Worm (Caenorhabditis elegans) whole organism, midembryonic: Measurements from ENCODE around the gene str-33.

Experiments used
- T22C8.4 ChIP-seq: fragments of 200-800 bp; sonication (Bioruptor generic); IDR thresholded peaks from 2 replicates; pipeline ENCODE4 v1.3.6; 2022; ENCODE audit warnings: missing genetic modification characterization, missing compliant biosample characterization
- cog-1 ChIP-seq: sonication (generic microtip); optimal IDR thresholded peaks from 2 replicates; lab custom pipeline; 2016; ENCODE audit warnings: missing genetic modification characterization, missing compliant biosample characterization
- flt-1 ChIP-seq: fragments of 200-800 bp; sonication (Bioruptor generic); IDR thresholded peaks from 2 replicates; pipeline ENCODE4 v1.3.6; 2022; ENCODE audit warnings: missing genetic modification characterization, missing compliant biosample characterization
- klf-2 ChIP-seq: fragments of 200-800 bp; sonication (Bioruptor generic); conservative IDR thresholded peaks from 2 replicates; pipeline ENCODE4 v1.3.6; 2022; ENCODE audit warnings: missing genetic modification reagents, missing genetic modification characterization, missing compliant biosample characterization
- med-1 ChIP-seq: sonication (generic microtip); optimal IDR thresholded peaks from 2 replicates; lab custom pipeline; 2017; ENCODE audit warnings: missing genetic modification characterization, mild to moderate bottlenecking, missing compliant biosample characterization, antibody characterized with exemption, missing genetic modification reagents; ENCODE audit not compliant: insufficient read depth
- ref-1 ChIP-seq: fragments of 200-800 bp; sonication (Bioruptor generic); conservative IDR thresholded peaks from 2 replicates; pipeline ENCODE4 v1.3.6; 2022; ENCODE audit warnings: missing genetic modification reagents, missing genetic modification characterization, missing compliant biosample characterization
- tab-1 ChIP-seq: fragments of 200-800 bp; sonication (Bioruptor generic); IDR thresholded peaks from 2 replicates; pipeline ENCODE4 v1.3.6; 2022; ENCODE audit warnings: missing genetic modification characterization, missing compliant biosample characterization
- ztf-23 ChIP-seq: fragments of 200-800 bp; sonication (Bioruptor generic); IDR thresholded peaks from 2 replicates; pipeline ENCODE4 v1.3.6; 2022; ENCODE audit warnings: missing genetic modification reagents, missing genetic modification characterization, missing compliant biosample characterization
- ztf-29 ChIP-seq: fragments of 200-800 bp; sonication (Bioruptor generic); IDR thresholded peaks from 2 replicates; pipeline ENCODE4 v1.3.6; 2022; ENCODE audit warnings: missing genetic modification reagents, missing genetic modification characterization, missing compliant biosample characterization

The str-33 gene

DNA sequence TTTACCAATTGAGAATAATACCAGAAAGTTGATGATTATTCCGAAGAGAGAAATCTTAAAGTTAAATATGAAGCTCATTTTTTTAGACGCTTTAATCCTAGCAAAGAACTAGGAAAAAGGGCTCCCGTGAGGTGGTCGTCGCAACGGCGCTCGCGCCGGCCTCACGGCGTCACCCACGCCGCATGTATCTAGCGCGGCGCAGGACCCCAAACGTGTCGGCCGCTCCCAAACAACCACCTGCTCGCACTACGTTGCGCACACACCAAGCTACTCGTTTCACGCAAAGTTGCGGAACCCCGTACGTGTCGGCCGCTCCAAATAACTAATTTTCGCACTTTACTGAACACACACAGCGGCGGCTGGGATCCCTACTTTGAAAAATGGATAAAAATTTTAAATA, 18.1 kb downstream of the str-33 start:
- TF ChIP-seq flt-1, result no peak
- no peak for TF ChIP-seq cog-1 (tag; lab: Kevin White, UChicago)
- no peak for TF ChIP-seq T22C8.4 (GFP tag; lab: Robert Waterston, UW)
- no peak for TF ChIP-seq tab-1 (GFP tag; lab: Robert Waterston, UW)
- no peak for TF ChIP-seq ztf-23 (GFP tag; lab: Robert Waterston, UW)
- no peak for TF ChIP-seq ref-1 (GFP tag; lab: Robert Waterston, UW)

DNA sequence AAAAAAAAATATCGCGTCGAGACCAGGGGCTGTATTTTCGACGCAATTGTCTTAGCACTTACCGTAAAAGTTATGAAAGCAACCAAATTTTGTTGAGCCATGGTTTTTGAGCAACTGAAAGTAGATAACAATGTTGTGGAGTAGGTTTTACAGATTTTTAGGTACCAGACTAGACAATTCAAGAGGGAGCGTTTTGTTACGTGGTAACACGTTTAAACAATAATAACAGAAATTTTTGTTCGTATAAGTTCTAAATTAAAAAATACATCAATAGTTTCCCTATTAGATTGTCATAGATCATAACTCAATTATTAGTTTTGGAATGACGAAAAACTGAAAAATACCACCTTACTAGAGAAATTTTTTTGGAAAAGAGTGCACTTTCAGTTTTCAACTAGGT, 21.7 kb downstream of the str-33 start, which contains the start of gene srx-24:
Gene srx-24 (minus strand): TSS at position 101 of the 400 bp plus-strand sequence.
- no peak for TF ChIP-seq ztf-23 (GFP tag; lab: Robert Waterston, UW)
- TF ChIP-seq cog-1 (tag; lab: Kevin White, UChicago), result no peak
- TF ChIP-seq ztf-29 (GFP tag; lab: Robert Waterston, UW), result no peak
- no peak for TF ChIP-seq med-1 (GFP tag; lab: Kevin White, UChicago)
- TF ChIP-seq T22C8.4 (GFP tag; lab: Robert Waterston, UW), result no peak
- no peak for TF ChIP-seq tab-1 (GFP tag; lab: Robert Waterston, UW)
- no peak for TF ChIP-seq klf-2 (GFP tag; lab: Robert Waterston, UW)
- no peak for TF ChIP-seq ref-1 (GFP tag; lab: Robert Waterston, UW)
- TF ChIP-seq flt-1, result no peak

- no peak for TF ChIP-seq flt-1
- no peak for TF ChIP-seq ref-1 (GFP tag; lab: Robert Waterston, UW)
- TF ChIP-seq ztf-29 (GFP tag; lab: Robert Waterston, UW), result no peak
- no peak for TF ChIP-seq cog-1 (tag; lab: Kevin White, UChicago)
- TF ChIP-seq ztf-23 (GFP tag; lab: Robert Waterston, UW), result no peak
- no peak for TF ChIP-seq klf-2 (GFP tag; lab: Robert Waterston, UW)
Observed at ce11 chrV:2753007-2753406, 24.7 kb downstream of the str-33 start, which contains the start of gene srx-26. srx-26 (minus strand) TSS chrV:2753107.

DNA sequence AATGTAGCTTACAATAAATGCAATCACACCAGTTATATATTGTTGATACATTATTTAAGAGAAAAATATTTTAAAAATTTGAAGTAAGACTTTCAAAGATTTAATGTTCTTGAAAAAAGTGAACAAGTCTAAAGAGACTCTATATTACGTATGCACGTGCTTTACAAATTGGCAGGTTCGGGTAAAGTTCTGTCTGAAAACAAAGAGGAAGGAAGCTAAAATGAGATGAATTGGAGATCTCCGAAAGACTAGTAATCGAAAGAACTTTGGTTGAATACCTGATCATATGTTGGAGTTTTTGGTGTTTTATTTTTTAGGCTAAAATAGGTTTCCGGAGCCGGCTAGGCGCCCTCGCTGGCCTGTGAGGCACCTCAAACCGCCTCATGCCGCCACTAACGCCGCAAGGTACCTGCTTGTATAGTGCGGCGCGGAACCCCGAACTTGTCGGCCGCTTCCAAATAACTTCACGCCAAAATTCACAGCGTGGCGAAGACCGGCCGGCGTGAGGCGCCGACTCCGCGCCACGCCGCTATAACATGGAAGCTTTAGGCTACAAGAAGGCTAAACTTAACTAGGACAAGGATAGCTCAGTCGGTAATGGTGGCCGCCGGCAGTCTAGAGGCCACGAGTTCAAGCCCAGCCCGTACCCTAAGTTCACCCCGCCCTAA, 29.0 kb downstream of the str-33 start, which contains the start of gene srx-28:
Gene srx-28 (minus strand): TSS at position 51 of the 668 bp plus-strand sequence.
- no peak for TF ChIP-seq ztf-29 (GFP tag; lab: Robert Waterston, UW)
- no peak for TF ChIP-seq ztf-23 (GFP tag; lab: Robert Waterston, UW)
- no peak for TF ChIP-seq cog-1 (tag; lab: Kevin White, UChicago)
- no peak for TF ChIP-seq med-1 (GFP tag; lab: Kevin White, UChicago)
- TF ChIP-seq tab-1 (GFP tag; lab: Robert Waterston, UW), result no peak
- no peak for TF ChIP-seq T22C8.4 (GFP tag; lab: Robert Waterston, UW)
- no peak for TF ChIP-seq flt-1
- no peak for TF ChIP-seq klf-2 (GFP tag; lab: Robert Waterston, UW)
- TF ChIP-seq ref-1 (GFP tag; lab: Robert Waterston, UW), result no peak

DNA sequence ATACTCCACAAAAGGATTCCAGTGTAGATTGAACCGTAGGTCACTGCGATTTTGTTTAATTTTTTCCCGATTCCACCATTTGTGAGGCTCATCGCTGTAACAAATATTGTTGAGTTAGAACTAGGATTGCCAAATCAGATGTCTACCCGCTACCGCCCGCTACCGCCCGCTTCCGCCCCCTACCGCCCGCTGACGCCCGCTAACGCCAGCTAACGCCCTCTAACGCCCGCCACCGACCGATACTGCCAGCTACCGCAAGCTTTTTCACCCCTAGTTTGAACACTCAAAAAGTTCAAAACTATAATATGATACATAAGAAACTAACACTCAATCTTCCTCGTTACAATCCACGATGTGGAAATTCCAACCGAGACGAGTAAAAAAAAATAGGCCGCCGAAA, 30.1 kb downstream of the str-33 start:
- TF ChIP-seq klf-2 (GFP tag; lab: Robert Waterston, UW) (0 out of 2 replicates have a peak, but pooled peaks have one; percentile 11), ref-1 (GFP tag; lab: Robert Waterston, UW) (no peak), ztf-29 (GFP tag; lab: Robert Waterston, UW) (no peak), med-1 (GFP tag; lab: Kevin White, UChicago) (no peak), tab-1 (GFP tag; lab: Robert Waterston, UW) (0 out of 2 replicates have a peak, but pooled peaks have one; percentile 39), flt-1 (no peak), ztf-23 (GFP tag; lab: Robert Waterston, UW) (no peak), cog-1 (tag; lab: Kevin White, UChicago) (no peak), T22C8.4 (GFP tag; lab: Robert Waterston, UW) (no peak)

- TF ChIP-seq med-1 (GFP tag; lab: Kevin White, UChicago) (no peak), ref-1 (GFP tag; lab: Robert Waterston, UW) (no peak), ztf-23 (GFP tag; lab: Robert Waterston, UW) (no peak)
Observed at ce11 chrV:2759456-2759855, 31.1 kb downstream of the str-33 start, which contains the start of gene srg-58. srg-58 (minus strand) TSS chrV:2759556.

DNA sequence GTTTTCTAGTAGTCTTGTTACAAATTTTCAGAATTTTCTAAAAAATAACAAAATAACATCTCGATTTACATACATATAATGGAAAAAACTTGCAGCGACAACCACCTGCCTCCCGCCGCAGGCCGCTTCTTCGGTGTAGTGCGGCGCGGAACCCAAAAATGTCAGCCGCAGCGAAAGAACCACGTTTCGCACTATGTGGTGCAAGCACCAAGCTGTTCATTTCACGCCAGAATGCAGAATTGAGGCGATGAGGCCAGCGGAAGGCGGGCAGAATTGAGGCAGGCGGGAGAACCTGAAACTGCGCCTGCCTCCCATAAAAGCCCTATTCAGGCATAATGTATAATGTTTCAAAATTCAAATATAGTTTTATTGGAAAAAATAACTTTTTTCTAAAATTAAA, 33.1 kb downstream of the str-33 start:
- TF ChIP-seq med-1 (GFP tag; lab: Kevin White, UChicago), result no peak
- no peak for TF ChIP-seq tab-1 (GFP tag; lab: Robert Waterston, UW)
- no peak for TF ChIP-seq cog-1 (tag; lab: Kevin White, UChicago)
- TF ChIP-seq ztf-23 (GFP tag; lab: Robert Waterston, UW), result no peak
- TF ChIP-seq flt-1, result no peak
- no peak for TF ChIP-seq klf-2 (GFP tag; lab: Robert Waterston, UW)
- TF ChIP-seq ref-1 (GFP tag; lab: Robert Waterston, UW), result no peak
- no peak for TF ChIP-seq T22C8.4 (GFP tag; lab: Robert Waterston, UW)
- no peak for TF ChIP-seq ztf-29 (GFP tag; lab: Robert Waterston, UW)

DNA sequence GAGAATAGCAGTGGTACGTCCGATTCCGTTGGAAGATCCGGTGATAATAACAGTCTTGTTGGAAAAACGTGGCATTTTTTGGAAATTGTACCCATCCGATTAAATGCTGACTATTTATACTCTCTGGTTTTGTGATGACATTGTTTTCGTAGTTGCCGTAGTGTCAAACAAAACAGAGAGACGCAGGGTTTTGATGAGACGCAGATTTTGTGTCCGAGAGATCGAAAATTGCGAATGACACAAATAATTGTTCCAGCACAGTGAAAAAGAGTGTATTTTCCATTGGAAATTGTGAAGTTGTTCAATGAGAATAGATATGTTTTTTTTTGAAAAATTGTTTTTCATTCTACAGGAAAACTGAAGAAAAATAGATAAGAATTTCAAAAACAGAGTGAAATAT, 34.8 kb downstream of the str-33 start, which contains the start of gene R05D8.7:
Gene R05D8.7 (minus strand): TSS at position 104 of the 400 bp plus-strand sequence.
- TF ChIP-seq tab-1 (GFP tag; lab: Robert Waterston, UW), result no peak
- TF ChIP-seq ztf-29 (GFP tag; lab: Robert Waterston, UW), result no peak
- TF ChIP-seq ref-1 (GFP tag; lab: Robert Waterston, UW), result no peak
- no peak for TF ChIP-seq klf-2 (GFP tag; lab: Robert Waterston, UW)
- TF ChIP-seq ztf-23 (GFP tag; lab: Robert Waterston, UW), result no peak
- no peak for TF ChIP-seq med-1 (GFP tag; lab: Kevin White, UChicago)
- no peak for TF ChIP-seq flt-1
- no peak for TF ChIP-seq cog-1 (tag; lab: Kevin White, UChicago)
- no peak for TF ChIP-seq T22C8.4 (GFP tag; lab: Robert Waterston, UW)

- TF ChIP-seq flt-1, result no peak
- no peak for TF ChIP-seq klf-2 (GFP tag; lab: Robert Waterston, UW)
- no peak for TF ChIP-seq ztf-23 (GFP tag; lab: Robert Waterston, UW)
- TF ChIP-seq ref-1 (GFP tag; lab: Robert Waterston, UW), result no peak
Observed at ce11 chrV:2765052-2765451, 36.7 kb downstream of the str-33 start, which contains the start of gene dhs-14. dhs-14 (minus strand) TSS chrV:2765200.
